Fruit fly (Drosophila melanogaster) whole organism, embryonic: ENCODE data around the gene CG2256.

Experiments used
- Ada2b ChIP-seq: fragments of 200-800 bp; sonication (Bioruptor generic); IDR thresholded peaks from 2 replicates; pipeline ENCODE4 v1.3.6; 2022; ENCODE audit warnings: missing biosample characterization, missing genetic modification characterization
- CG11456 ChIP-seq: fragments of 200-800 bp; sonication (Bioruptor generic); IDR thresholded peaks from 3 replicates; pipeline ENCODE4 v1.3.6; 2022; ENCODE audit warnings: missing biosample characterization, missing genetic modification characterization
- CG11504 ChIP-seq: fragments of 200-800 bp; sonication (Bioruptor generic); optimal IDR thresholded peaks from 3 replicates; lab custom pipeline; 2019; ENCODE audit warnings: missing biosample characterization, mild to moderate bottlenecking, missing genetic modification characterization, moderate library complexity
- CG11696 ChIP-seq: fragments of 200-800 bp; sonication (Bioruptor generic); IDR thresholded peaks from 2 replicates; pipeline ENCODE4 v1.3.6; 2022; ENCODE audit warnings: missing biosample characterization, missing genetic modification characterization
- CG11723 ChIP-seq: fragments of 200-800 bp; sonication (Bioruptor generic); optimal IDR thresholded peaks from 2 replicates; lab custom pipeline; 2017; ENCODE audit warnings: missing biosample characterization, mild to moderate bottlenecking, missing genetic modification characterization
- CG12299 ChIP-seq: fragments of 200-800 bp; sonication (Bioruptor generic); optimal IDR thresholded peaks from 2 replicates; lab custom pipeline; 2018; ENCODE audit warnings: missing biosample characterization, mild to moderate bottlenecking, missing genetic modification characterization
- CG12744 ChIP-seq: fragments of 200-800 bp; sonication (Bioruptor generic); optimal IDR thresholded peaks from 2 replicates; lab custom pipeline; 2016; ENCODE audit warnings: missing biosample characterization, missing genetic modification characterization
- CG14441 ChIP-seq: fragments of 200-800 bp; sonication (Bioruptor generic); IDR thresholded peaks from 2 replicates; pipeline ENCODE4 v1.3.6; 2022; ENCODE audit warnings: missing biosample characterization, missing genetic modification characterization
- CG15269 ChIP-seq: fragments of 200-800 bp; sonication (Bioruptor generic); optimal IDR thresholded peaks from 2 replicates; lab custom pipeline; 2018; ENCODE audit warnings: missing biosample characterization, mild to moderate bottlenecking, missing genetic modification characterization, moderate library complexity
- CG15514 ChIP-seq: fragments of 200-800 bp; sonication (Bioruptor generic); optimal IDR thresholded peaks from 3 replicates; lab custom pipeline; 2017; ENCODE audit warnings: missing biosample characterization, missing genetic modification characterization, mild to moderate bottlenecking, moderate library complexity, missing genetic modification reagents
- CG15696 ChIP-seq: fragments of 200-800 bp; sonication (Bioruptor generic); optimal IDR thresholded peaks from 2 replicates; lab custom pipeline; 2019; ENCODE audit warnings: missing biosample characterization, mild to moderate bottlenecking, missing genetic modification characterization, moderate library complexity
- CG16813 ChIP-seq: fragments of 200-800 bp; sonication (Bioruptor generic); IDR thresholded peaks from 3 replicates; pipeline ENCODE4 v1.3.6; 2022; ENCODE audit warnings: missing biosample characterization, missing genetic modification characterization; ENCODE audit not compliant: partially characterized antibody
- CG17186 ChIP-seq: fragments of 200-800 bp; sonication (Bioruptor generic); optimal IDR thresholded peaks from 3 replicates; lab custom pipeline; 2017; ENCODE audit warnings: missing biosample characterization, missing genetic modification reagents, missing genetic modification characterization
- CG2875 ChIP-seq: fragments of 200-800 bp; sonication (Bioruptor generic); optimal IDR thresholded peaks from 2 replicates; lab custom pipeline; 2017; ENCODE audit warnings: missing biosample characterization, mild to moderate bottlenecking, missing genetic modification characterization, missing genetic modification reagents
- CG4328 ChIP-seq: fragments of 200-800 bp; sonication (Bioruptor generic); optimal IDR thresholded peaks from 3 replicates; lab custom pipeline; 2017; ENCODE audit warnings: missing biosample characterization, missing genetic modification reagents, missing genetic modification characterization
- CG6272 ChIP-seq: fragments of 200-800 bp; sonication (Bioruptor generic); IDR thresholded peaks from 2 replicates; pipeline ENCODE4 v1.3.6; 2022; ENCODE audit warnings: missing biosample characterization, missing genetic modification characterization
- CG6654 ChIP-seq: fragments of 200-800 bp; sonication (Bioruptor generic); optimal IDR thresholded peaks from 2 replicates; lab custom pipeline; 2017; ENCODE audit warnings: missing biosample characterization, mild to moderate bottlenecking, missing genetic modification characterization
- CG6854 ChIP-seq: fragments of 200-800 bp; sonication (Bioruptor generic); optimal IDR thresholded peaks from 3 replicates; lab custom pipeline; 2017; ENCODE audit warnings: missing biosample characterization, mild to moderate bottlenecking, missing genetic modification characterization
- CG7928 ChIP-seq: fragments of 200-800 bp; sonication (Bioruptor generic); optimal IDR thresholded peaks from 2 replicates; lab custom pipeline; 2017; ENCODE audit warnings: missing biosample characterization, mild to moderate bottlenecking, missing genetic modification characterization
- CG8359 ChIP-seq: fragments of 200-800 bp; sonication (Bioruptor generic); optimal IDR thresholded peaks from 2 replicates; lab custom pipeline; 2017; ENCODE audit warnings: missing biosample characterization, mild to moderate bottlenecking, missing genetic modification characterization, borderline replicate concordance
- CG8924 ChIP-seq: fragments of 200-800 bp; optimal IDR thresholded peaks from 3 replicates; lab custom pipeline; 2019; ENCODE audit warnings: missing biosample characterization, mild to moderate bottlenecking, missing genetic modification characterization, moderate library complexity
- CG9797 ChIP-seq: fragments of 200-800 bp; sonication (Bioruptor generic); optimal IDR thresholded peaks from 3 replicates; lab custom pipeline; 2018; ENCODE audit warnings: missing biosample characterization, mild to moderate bottlenecking, missing genetic modification characterization
- CrebB ChIP-seq: fragments of 200-800 bp; sonication (Bioruptor generic); optimal IDR thresholded peaks from 3 replicates; lab custom pipeline; 2018; ENCODE audit warnings: missing biosample characterization, mild to moderate bottlenecking, missing genetic modification characterization
- Drgx ChIP-seq: fragments of 200-800 bp; sonication (Bioruptor generic); IDR thresholded peaks from 2 replicates; pipeline ENCODE4 v1.3.6; 2022; ENCODE audit warnings: missing biosample characterization, missing genetic modification characterization
- E2f2 ChIP-seq: fragments of 200-800 bp; sonication (Bioruptor generic); IDR thresholded peaks from 2 replicates; pipeline ENCODE4 v1.3.6; 2022; ENCODE audit warnings: missing biosample characterization, missing genetic modification characterization
- Ets65A ChIP-seq: fragments of 200-800 bp; sonication (Bioruptor generic); peaks from one replicate; lab custom pipeline; 2016; ENCODE audit warnings: missing biosample characterization, missing genetic modification characterization
- Hsf ChIP-seq: fragments of 200-800 bp; sonication (Bioruptor generic); optimal IDR thresholded peaks from 3 replicates; lab custom pipeline; 2016; ENCODE audit warnings: missing biosample characterization, missing genetic modification characterization
- Six4 ChIP-seq: fragments of 200-800 bp; sonication (Bioruptor generic); optimal IDR thresholded peaks from 2 replicates; lab custom pipeline; 2016; ENCODE audit warnings: missing biosample characterization, missing genetic modification characterization
- Stat92E ChIP-seq, 3 experiments: fragments of >200 bp in 2 of 3; fragments of 200-800 bp in 1 of 3; sonication (Bioruptor generic) in 1 of 3; optimal IDR thresholded peaks; 2 replicates each; lab custom pipeline; 2017 to 2019; ENCODE audit warnings: missing biosample characterization in 3 of 3, missing genetic modification characterization in 3 of 3, mild to moderate bottlenecking in 1 of 3, moderate library complexity in 1 of 3
- Vsx1 ChIP-seq: fragments of 200-800 bp; sonication (Bioruptor generic); optimal IDR thresholded peaks from 2 replicates; lab custom pipeline; 2017; ENCODE audit warnings: missing biosample characterization, mild to moderate bottlenecking, missing genetic modification characterization, missing genetic modification reagents
- ash1 ChIP-seq: fragments of 200-800 bp; sonication (Bioruptor generic); optimal IDR thresholded peaks from 2 replicates; lab custom pipeline; 2018; ENCODE audit warnings: missing biosample characterization, mild to moderate bottlenecking, missing genetic modification characterization
- chif ChIP-seq, 2 experiments: fragments of 200-800 bp; sonication (Bioruptor generic); optimal IDR thresholded peaks; 3 replicates each; lab custom pipeline; 2016; ENCODE audit warnings: missing biosample characterization in 2 of 2, missing genetic modification characterization in 2 of 2
- chinmo ChIP-seq: fragments of 200-800 bp; sonication (Bioruptor generic); IDR thresholded peaks from 4 replicates; pipeline ENCODE4 v1.3.6; 2022; ENCODE audit warnings: missing biosample characterization, missing genetic modification characterization; ENCODE audit not compliant: partially characterized antibody
- crc ChIP-seq: fragments of 200-800 bp; sonication (Bioruptor generic); optimal IDR thresholded peaks from 2 replicates; lab custom pipeline; 2016; ENCODE audit warnings: missing biosample characterization, missing genetic modification characterization
- dimm ChIP-seq: fragments of 200-800 bp; sonication (Bioruptor generic); IDR thresholded peaks from 2 replicates; pipeline ENCODE4 v1.3.6; 2022; ENCODE audit warnings: missing biosample characterization, missing genetic modification characterization
- en ChIP-seq: fragments of 200-800 bp; sonication (Bioruptor generic); optimal IDR thresholded peaks from 2 replicates; lab custom pipeline; 2016; ENCODE audit warnings: missing biosample characterization, missing genetic modification characterization
- esg ChIP-seq: fragments of 200-800 bp; sonication (Bioruptor generic); conservative IDR thresholded peaks from 2 replicates; pipeline ENCODE4 v1.3.6; 2022; ENCODE audit warnings: missing biosample characterization, missing genetic modification characterization
- gcm2 ChIP-seq: fragments of 200-800 bp; sonication (Bioruptor generic); optimal IDR thresholded peaks from 2 replicates; lab custom pipeline; 2016; ENCODE audit warnings: missing biosample characterization, missing genetic modification characterization
- grau ChIP-seq: fragments of 200-800 bp; optimal IDR thresholded peaks from 3 replicates; lab custom pipeline; 2019; ENCODE audit warnings: missing biosample characterization, mild to moderate bottlenecking, missing genetic modification characterization, moderate library complexity
- lbe ChIP-seq: fragments of 200-800 bp; sonication (Bioruptor generic); optimal IDR thresholded peaks from 2 replicates; lab custom pipeline; 2016; ENCODE audit warnings: missing biosample characterization, mild to moderate bottlenecking, missing genetic modification characterization
- nerfin-2 ChIP-seq: fragments of 200-800 bp; sonication (Bioruptor generic); IDR thresholded peaks from 2 replicates; pipeline ENCODE4 v1.3.6; 2022; ENCODE audit warnings: missing biosample characterization, missing genetic modification characterization; ENCODE audit not compliant: partially characterized antibody
- ranshi ChIP-seq: fragments of 200-800 bp; sonication (Bioruptor generic); IDR thresholded peaks from 2 replicates; pipeline ENCODE4 v1.3.6; 2022; ENCODE audit warnings: missing biosample characterization, missing genetic modification characterization
- sd ChIP-seq: fragments of 200-800 bp; sonication (Bioruptor generic); optimal IDR thresholded peaks from 3 replicates; lab custom pipeline; 2018; ENCODE audit warnings: missing biosample characterization, mild to moderate bottlenecking, missing genetic modification characterization, moderate library complexity
- sens-2 ChIP-seq: fragments of 200-800 bp; sonication (Bioruptor generic); IDR thresholded peaks from 2 replicates; pipeline ENCODE4 v1.3.6; 2022; ENCODE audit warnings: missing biosample characterization, missing genetic modification characterization
- sqz ChIP-seq: fragments of 200-800 bp; sonication (Bioruptor generic); optimal IDR thresholded peaks from 3 replicates; lab custom pipeline; 2018; ENCODE audit warnings: missing biosample characterization, mild to moderate bottlenecking, missing genetic modification characterization
- tna ChIP-seq: fragments of 200-800 bp; sonication (Bioruptor generic); IDR thresholded peaks from 2 replicates; pipeline ENCODE4 v1.3.6; 2022; ENCODE audit warnings: missing biosample characterization, missing genetic modification characterization; ENCODE audit not compliant: partially characterized antibody
- unc-4 ChIP-seq: fragments of 200-800 bp; sonication (Bioruptor generic); IDR thresholded peaks from 2 replicates; pipeline ENCODE4 v1.3.6; 2022; ENCODE audit warnings: missing biosample characterization, missing genetic modification characterization; ENCODE audit not compliant: partially characterized antibody
- unpg ChIP-seq: fragments of 200-800 bp; sonication (Bioruptor generic); optimal IDR thresholded peaks from 3 replicates; lab custom pipeline; 2018; ENCODE audit warnings: missing biosample characterization, mild to moderate bottlenecking, missing genetic modification characterization, moderate library complexity

CG2256 gene

DNA sequence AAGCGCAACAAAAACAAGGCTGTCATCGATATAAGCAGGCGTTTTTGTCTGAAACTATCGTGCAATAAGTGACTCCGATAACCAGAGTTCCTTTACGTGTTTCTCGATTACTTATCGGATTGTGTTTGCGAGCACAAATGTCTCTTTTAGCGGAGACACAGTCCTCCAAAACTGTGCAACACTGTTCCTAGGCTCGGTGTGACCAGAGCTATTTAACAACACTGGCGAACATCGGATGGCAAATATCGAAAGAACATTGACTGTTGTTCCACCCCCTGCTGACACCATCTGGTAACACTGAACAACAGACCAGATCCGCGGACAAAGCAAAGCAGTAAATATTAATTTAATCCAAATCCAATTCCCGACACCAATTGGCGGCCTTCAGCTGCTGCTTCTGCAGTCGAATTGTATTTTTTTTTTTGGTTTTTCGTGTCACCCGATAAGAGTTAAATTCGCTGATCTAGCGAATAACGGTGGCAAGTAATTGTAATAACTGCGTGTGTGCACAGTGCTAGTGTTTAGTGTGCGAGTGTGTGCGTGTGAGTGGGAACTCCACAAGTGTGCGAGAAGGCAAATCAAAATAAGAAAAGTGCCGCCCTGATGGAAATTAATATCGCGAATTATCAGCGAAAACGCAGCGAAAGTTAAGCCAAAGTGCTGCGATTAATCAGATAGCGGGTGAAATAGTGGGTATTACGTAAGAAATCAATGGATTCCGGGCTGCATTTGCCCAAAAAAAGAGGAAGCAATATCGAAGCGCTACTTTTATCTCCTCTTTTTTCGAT is 25.4 kb downstream of the CG2256 start, which contains the start of gene mys (continued):
- TF ChIP-seq chif (GFP tag; optimal IDR thresholded peaks at IDR 0.05; lab: Kevin White, UChicago) = peak; percentile 46 to 58
- TF ChIP-seq CG11456 = peak; percentile 87; the same call in 2 of the 3 replicates
- TF ChIP-seq CG7928 (GFP tag; lab: Kevin White, UChicago) = peak; percentile 34
- TF ChIP-seq tna (GFP tag; lab: Robert Waterston, UW) = peak; percentile 90
- TF ChIP-seq CG12299 (tag; lab: Kevin White, UChicago) = no peak
- TF ChIP-seq Drgx (GFP tag; lab: Robert Waterston, UW) = peak; percentile 13; the same call in 1 of the 2 replicates
- TF ChIP-seq Hsf = peak; percentile 73
- peak; percentile 47 for TF ChIP-seq unpg (GFP tag; lab: Kevin White, UChicago)
- TF ChIP-seq CG4328 = no peak
- no peak for TF ChIP-seq sqz (GFP tag; lab: Kevin White, UChicago)
- peak; percentile 98 for TF ChIP-seq Ets65A (GFP tag; lab: Kevin White, UChicago)
- peak; percentile 64 for TF ChIP-seq CrebB
- no peak for TF ChIP-seq Stat92E (GFP tag; optimal IDR thresholded peaks at IDR 0.05; lab: Kevin White, UChicago)
- peak; percentile 17 for TF ChIP-seq gcm2 (GFP tag; lab: Kevin White, UChicago)
- peak; percentile 60 for TF ChIP-seq CG12744 (GFP tag; lab: Kevin White, UChicago)
- no peak for TF ChIP-seq CG11723
- TF ChIP-seq en = no peak
- no peak for TF ChIP-seq CG15696 (tag; lab: Kevin White, UChicago)
- TF ChIP-seq CG6272 (GFP tag; lab: Robert Waterston, UW) = 0 out of 2 replicates have a peak, but pooled peaks have one; percentile 47
- TF ChIP-seq CG17186 (GFP tag; lab: Kevin White, UChicago) = peak; percentile 91
- TF ChIP-seq crc (GFP tag; lab: Kevin White, UChicago) = peak; percentile 36
- peak; percentile 55 for TF ChIP-seq Six4 (GFP tag; lab: Kevin White, UChicago)
- TF ChIP-seq chinmo = peak; percentile 70; the same call in 2 of the 4 replicates
- TF ChIP-seq grau (tag; lab: Kevin White, UChicago) = peak; percentile 48
- TF ChIP-seq E2f2 (GFP tag; lab: Robert Waterston, UW) = peak; percentile 59
- peak; percentile 97 for TF ChIP-seq CG15514 (GFP tag; lab: Kevin White, UChicago)
- peak; percentile 47 for TF ChIP-seq CG6854 (GFP tag; lab: Kevin White, UChicago)
- peak; percentile 10 for TF ChIP-seq CG8924
- peak; percentile 94 for TF ChIP-seq CG16813
- no peak for TF ChIP-seq CG11696 (GFP tag; lab: Robert Waterston, UW)
- 0 out of 2 replicates have a peak, but pooled peaks have one; percentile 16 for TF ChIP-seq Ada2b (GFP tag; lab: Robert Waterston, UW)
- TF ChIP-seq CG11504 (tag; lab: Kevin White, UChicago) = peak; percentile 50
- TF ChIP-seq nerfin-2 = peak; percentile 93
- no peak for TF ChIP-seq sd (tag; lab: Kevin White, UChicago)
- TF ChIP-seq CG2875 (GFP tag; lab: Kevin White, UChicago) = peak; percentile 10
- no peak for TF ChIP-seq sens-2
- no peak for TF ChIP-seq esg (GFP tag; lab: Robert Waterston, UW)
- no peak for TF ChIP-seq Vsx1 (GFP tag; lab: Kevin White, UChicago)
- TF ChIP-seq lbe = peak; percentile 41
- TF ChIP-seq CG14441 (GFP tag; lab: Robert Waterston, UW) = peak; percentile 62
- TF ChIP-seq CG6654 (GFP tag; lab: Kevin White, UChicago) = no peak
- TF ChIP-seq unc-4 (GFP tag; lab: Robert Waterston, UW) = peak; percentile 97
- peak; percentile 14 for TF ChIP-seq CG15269
- TF ChIP-seq CG8359 (GFP tag; lab: Kevin White, UChicago) = no peak
- TF ChIP-seq ash1 (GFP tag; lab: Kevin White, UChicago) = peak; percentile 1
- TF ChIP-seq CG9797 (GFP tag; lab: Kevin White, UChicago) = peak; percentile 100
- peak; percentile 58 for TF ChIP-seq ranshi (GFP tag; lab: Robert Waterston, UW)
- no peak for TF ChIP-seq dimm (GFP tag; lab: Robert Waterston, UW)
